Worm (Caenorhabditis elegans): ENCODE results near the gene dnj-23.

DNA sequence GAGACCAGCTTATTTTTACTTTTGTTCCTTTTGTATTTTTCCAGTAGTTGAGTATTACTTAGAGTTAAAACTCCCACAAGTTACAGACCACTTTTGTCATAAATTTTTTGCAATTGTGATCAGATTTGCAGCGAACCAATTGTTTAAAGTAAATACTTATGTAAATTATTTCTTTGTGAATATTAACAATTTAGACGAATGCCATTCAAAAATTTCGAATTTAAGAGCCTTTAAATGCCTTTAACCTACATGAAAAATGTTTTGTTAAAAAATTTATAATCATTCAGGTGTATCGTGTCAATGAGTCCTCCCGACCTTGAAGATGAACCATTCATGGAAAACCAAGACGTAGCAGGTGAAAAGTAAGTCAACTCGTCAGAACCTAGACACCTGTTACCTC lies 37.6 kb upstream of the dnj-23 start, which contains the start of gene W07A12.4:
- TF ChIP-seq nhr-11 (tag; optimal IDR thresholded peaks at IDR 0.05) (no peak), elt-2 (tag; optimal IDR thresholded peaks at IDR 0.05) (no peak), elt-3 (tag; optimal IDR thresholded peaks at IDR 0.05) (no peak), aly-2 (tag; optimal IDR thresholded peaks at IDR 0.05) (no peak), mdl-1 (tag; optimal IDR thresholded peaks at IDR 0.05) (no peak)

All from whole organism, L3 larva.